Worm (Caenorhabditis elegans) whole organism, late embryonic: ENCODE measurements around the gene C06A1.6.

Source experiments
- F13H6.1 ChIP-seq: sonication (generic microtip); optimal IDR thresholded peaks from 2 replicates; lab custom pipeline; 2016; ENCODE audit warnings: missing genetic modification characterization, missing compliant biosample characterization
- K02D7.2 ChIP-seq: sonication (generic microtip); optimal IDR thresholded peaks from 2 replicates; lab custom pipeline; 2017; ENCODE audit warnings: mild to moderate bottlenecking, missing genetic modification characterization, missing compliant biosample characterization
- T23F11.4 ChIP-seq: fragments of 200-800 bp; sonication (Bioruptor generic); optimal IDR thresholded peaks from 2 replicates; lab custom pipeline; 2018; ENCODE audit warnings: mild to moderate bottlenecking, missing genetic modification characterization, missing compliant biosample characterization
- Y22D7AL.16 ChIP-seq: sonication (generic microtip); optimal IDR thresholded peaks from 2 replicates; lab custom pipeline; 2016; ENCODE audit warnings: missing genetic modification characterization, missing compliant biosample characterization
- ama-1 ChIP-seq: fragments of 150-350 bp; optimal IDR thresholded peaks from 2 replicates; lab custom pipeline; 2014
- ceh-19 ChIP-seq: fragments of 200-800 bp; sonication (Bioruptor generic); optimal IDR thresholded peaks from 2 replicates; lab custom pipeline; 2018; ENCODE audit warnings: mild to moderate bottlenecking, missing genetic modification characterization, missing compliant biosample characterization
- ceh-2 ChIP-seq: sonication (generic microtip); optimal IDR thresholded peaks from 2 replicates; lab custom pipeline; 2016; ENCODE audit warnings: missing genotype, missing genetic modification characterization, missing compliant biosample characterization
- ceh-22 ChIP-seq: sonication (generic microtip); optimal IDR thresholded peaks from 2 replicates; lab custom pipeline; 2017; ENCODE audit warnings: missing biosample characterization, missing genetic modification characterization
- ceh-30 ChIP-seq: fragments of 150-350 bp; optimal IDR thresholded peaks from 2 replicates; lab custom pipeline; 2014; ENCODE audit warnings: missing biosample characterization, missing genetic modification characterization
- ceh-45 ChIP-seq: fragments of 200-800 bp; sonication (Bioruptor generic); IDR thresholded peaks from 2 replicates; pipeline ENCODE4 v1.3.6; 2022; ENCODE audit warnings: missing genetic modification reagents, missing genetic modification characterization, missing compliant biosample characterization
- ceh-48 ChIP-seq: sonication (generic microtip); optimal IDR thresholded peaks from 2 replicates; lab custom pipeline; 2016; ENCODE audit warnings: missing genetic modification characterization, inconsistent platforms, missing compliant biosample characterization
- ceh-9 ChIP-seq: sonication (generic microtip); optimal IDR thresholded peaks from 2 replicates; lab custom pipeline; 2016; ENCODE audit warnings: mild to moderate bottlenecking, missing genetic modification characterization, inconsistent platforms, missing compliant biosample characterization
- dve-1 ChIP-seq: sonication (generic microtip); optimal IDR thresholded peaks from 2 replicates; lab custom pipeline; 2017; ENCODE audit warnings: antibody characterized with exemption, mild to moderate bottlenecking, missing genetic modification characterization, missing compliant biosample characterization
- elt-2 ChIP-seq: sonication (generic microtip); optimal IDR thresholded peaks from 2 replicates; lab custom pipeline; 2016; ENCODE audit warnings: missing genetic modification reagents, missing genetic modification characterization, missing compliant biosample characterization
- elt-4 ChIP-seq: sonication (generic microtip); optimal IDR thresholded peaks from 2 replicates; lab custom pipeline; 2016; ENCODE audit warnings: missing genetic modification characterization, missing compliant biosample characterization
- fkh-6 ChIP-seq: sonication (generic microtip); optimal IDR thresholded peaks from 2 replicates; lab custom pipeline; 2016; ENCODE audit warnings: missing genetic modification characterization, missing compliant biosample characterization
- hlh-13 ChIP-seq: fragments of 200-800 bp; sonication (Bioruptor generic); optimal IDR thresholded peaks from 2 replicates; lab custom pipeline; 2018; ENCODE audit warnings: mild to moderate bottlenecking, missing genetic modification characterization, missing compliant biosample characterization
- hlh-15 ChIP-seq: sonication (generic microtip); optimal IDR thresholded peaks from 2 replicates; lab custom pipeline; 2016; ENCODE audit warnings: missing genetic modification characterization, missing compliant biosample characterization
- hlh-30 ChIP-seq: sonication (generic microtip); optimal IDR thresholded peaks from 2 replicates; lab custom pipeline; 2017; ENCODE audit warnings: antibody characterized with exemption, missing genetic modification characterization, missing compliant biosample characterization; ENCODE audit not compliant: insufficient read depth
- hlh-6 ChIP-seq: sonication (generic microtip); optimal IDR thresholded peaks from 2 replicates; lab custom pipeline; 2016; ENCODE audit warnings: missing genotype, missing genetic modification characterization, missing compliant biosample characterization
- hlh-8 ChIP-seq: sonication (generic microtip); optimal IDR thresholded peaks from 2 replicates; lab custom pipeline; 2016; ENCODE audit warnings: missing genotype, missing genetic modification characterization, missing compliant biosample characterization
- nfya-1 ChIP-seq: sonication (generic microtip); optimal IDR thresholded peaks from 2 replicates; lab custom pipeline; 2017; ENCODE audit warnings: missing genetic modification characterization, mild to moderate bottlenecking, missing compliant biosample characterization, antibody characterized with exemption, moderate library complexity
- nhr-232 ChIP-seq: sonication (generic microtip); optimal IDR thresholded peaks from 2 replicates; lab custom pipeline; 2016; ENCODE audit warnings: missing genetic modification characterization, missing compliant biosample characterization
- npax-4 ChIP-seq: sonication (generic microtip); optimal IDR thresholded peaks from 2 replicates; lab custom pipeline; 2016; ENCODE audit warnings: missing genetic modification characterization, missing compliant biosample characterization
- pag-3 ChIP-seq: sonication (generic microtip); optimal IDR thresholded peaks from 2 replicates; lab custom pipeline; 2016; ENCODE audit warnings: missing compliant biosample characterization, missing genetic modification characterization, borderline replicate concordance
- pha-2 ChIP-seq: sonication (generic microtip); optimal IDR thresholded peaks from 2 replicates; lab custom pipeline; 2017; ENCODE audit warnings: mild to moderate bottlenecking, missing genetic modification characterization, missing compliant biosample characterization
- pqm-1 ChIP-seq: sonication (generic microtip); optimal IDR thresholded peaks from 2 replicates; lab custom pipeline; 2016; ENCODE audit warnings: missing genetic modification characterization, missing compliant biosample characterization
- pros-1 ChIP-seq: fragments of 150-350 bp; optimal IDR thresholded peaks from 2 replicates; lab custom pipeline; 2014; ENCODE audit warnings: missing biosample characterization, missing genetic modification reagents, missing genetic modification characterization
- rnt-1 ChIP-seq: sonication (generic microtip); optimal IDR thresholded peaks from 2 replicates; lab custom pipeline; 2016; ENCODE audit warnings: missing genetic modification characterization, missing compliant biosample characterization
- sox-2 ChIP-seq: fragments of 200-800 bp; sonication (Bioruptor generic); IDR thresholded peaks from 2 replicates; pipeline ENCODE4 v1.3.6; 2022; ENCODE audit warnings: missing genetic modification reagents, missing genetic modification characterization, missing compliant biosample characterization
- syd-9 ChIP-seq: sonication (generic microtip); optimal IDR thresholded peaks from 2 replicates; lab custom pipeline; 2016; ENCODE audit warnings: mild to moderate bottlenecking, missing genetic modification characterization, moderate library complexity, missing compliant biosample characterization
- tbx-7 ChIP-seq: sonication (generic microtip); optimal IDR thresholded peaks from 2 replicates; lab custom pipeline; 2016; ENCODE audit warnings: missing genotype, missing genetic modification characterization, missing compliant biosample characterization
- ttx-3 ChIP-seq: sonication (generic microtip); optimal IDR thresholded peaks from 2 replicates; lab custom pipeline; 2016; ENCODE audit warnings: missing genetic modification reagents, missing genetic modification characterization, missing compliant biosample characterization
- unc-42 ChIP-seq: sonication (generic microtip); optimal IDR thresholded peaks from 2 replicates; lab custom pipeline; 2016; ENCODE audit warnings: missing genotype, missing genetic modification characterization, missing compliant biosample characterization
- unc-86 ChIP-seq: sonication (generic microtip); optimal IDR thresholded peaks from 2 replicates; lab custom pipeline; 2016; ENCODE audit warnings: missing genetic modification characterization, missing compliant biosample characterization
- ztf-16 ChIP-seq: sonication (generic microtip); optimal IDR thresholded peaks from 2 replicates; lab custom pipeline; 2017; ENCODE audit warnings: missing genetic modification characterization, missing compliant biosample characterization

Gene C06A1.6

DNA sequence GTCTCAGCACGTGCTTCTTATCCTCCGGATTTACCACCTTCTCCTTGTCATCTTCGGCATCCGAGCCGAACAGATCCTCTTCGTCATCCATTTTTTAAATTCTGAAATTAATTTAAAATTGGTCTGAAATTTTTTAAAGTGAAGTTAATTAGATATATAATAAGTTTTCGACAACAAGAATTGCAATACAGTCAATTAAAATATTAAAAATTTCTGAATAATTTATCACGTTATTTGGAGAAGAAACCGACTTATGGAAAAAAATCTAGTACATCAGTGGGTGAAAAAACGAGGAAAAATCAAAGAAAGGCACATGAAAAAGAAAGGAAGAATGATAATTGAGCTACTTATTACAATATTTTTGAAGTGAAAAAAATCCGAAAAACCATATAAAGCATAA is 41.0 kb upstream of the C06A1.6 start, which contains the start of gene taf-13:
Gene taf-13 (minus strand): TSS at position 101 of the 400 bp plus-strand sequence.
- TF ChIP-seq hlh-15 (tag; lab: Kevin White, UChicago) = no peak
- TF ChIP-seq pros-1 (tag; lab: Kevin White, UChicago) = no peak
- TF ChIP-seq Y22D7AL.16 (tag; lab: Kevin White, UChicago) = no peak
- no peak for TF ChIP-seq sox-2
- TF ChIP-seq F13H6.1 (tag; lab: Kevin White, UChicago) = no peak
- no peak for TF ChIP-seq pqm-1 (tag; lab: Kevin White, UChicago)
- TF ChIP-seq ceh-22 (tag; lab: Kevin White, UChicago) = no peak
- TF ChIP-seq K02D7.2 = no peak
- no peak for TF ChIP-seq pag-3
- TF ChIP-seq ceh-48 (tag; lab: Kevin White, UChicago) = no peak

DNA sequence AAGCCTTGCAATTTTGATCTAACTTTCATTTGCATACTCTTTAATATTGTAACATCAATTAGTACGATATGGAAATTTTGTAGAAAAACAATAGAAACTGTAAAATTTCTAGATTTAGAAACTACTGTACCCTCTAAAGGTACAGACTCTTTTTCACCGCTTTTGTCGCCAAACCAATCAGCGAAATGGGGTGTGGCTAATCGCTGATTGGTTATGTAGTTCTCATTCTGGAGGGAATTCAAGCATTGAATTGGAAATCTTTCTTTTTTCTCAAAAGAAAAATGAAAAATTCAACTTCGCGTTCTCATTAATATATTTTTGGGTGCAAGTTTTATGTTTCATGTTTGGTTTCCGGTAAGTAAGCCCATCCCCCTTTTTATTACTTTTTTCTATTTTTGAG is 39.1 kb upstream of the C06A1.6 start:
- peak; percentile 63 for TF ChIP-seq nfya-1
- TF ChIP-seq nhr-232 = no peak

DNA sequence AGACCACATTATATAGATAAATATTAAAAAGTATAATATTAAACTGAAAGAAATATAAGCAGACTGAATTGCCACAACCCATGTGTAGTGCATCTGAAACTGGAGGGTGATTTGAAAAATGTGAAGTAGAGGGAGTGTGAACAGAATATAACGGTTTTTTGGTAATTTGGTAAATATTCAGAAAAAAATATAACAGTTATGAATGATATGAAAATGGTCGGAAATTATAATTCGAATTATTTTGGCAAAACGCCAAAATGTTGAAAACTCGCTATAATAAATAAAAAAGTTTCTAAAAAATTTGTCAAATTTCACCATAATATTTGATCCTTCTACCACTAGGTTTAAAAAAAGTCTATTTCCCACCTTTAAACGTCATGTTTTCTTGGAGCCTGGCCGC is 37.7 kb upstream of the C06A1.6 start, which contains the start of gene srv-2:
Gene srv-2 (minus strand): TSS at position 101 of the 400 bp plus-strand sequence.
- TF ChIP-seq pag-3 = no peak

DNA sequence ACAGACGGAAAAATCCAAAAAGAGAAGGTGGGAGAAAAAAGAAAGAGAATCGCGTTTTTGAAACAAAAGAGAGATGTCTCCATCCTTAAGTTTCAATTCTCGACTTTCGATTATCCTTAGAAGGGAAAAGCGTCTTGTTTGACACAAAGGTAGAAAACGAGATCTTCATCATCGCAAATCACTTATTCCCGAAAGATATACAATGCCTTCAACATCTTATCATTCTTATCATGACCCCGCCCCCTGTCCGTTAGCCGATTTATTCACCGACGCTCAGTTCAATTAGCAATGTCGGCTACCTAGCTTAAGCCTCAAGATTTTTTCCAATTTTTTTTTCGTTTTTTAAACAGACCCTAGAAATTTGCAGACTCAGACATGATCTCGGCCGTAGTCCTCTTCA is 34.5 kb upstream of the C06A1.6 start, which contains the start of gene C14A4.9:
Gene C14A4.9 (plus strand): TSS at position 368 of the 400 bp plus-strand sequence.
- TF ChIP-seq ceh-30 (tag; lab: Kevin White, UChicago) (no peak), unc-42 (tag; lab: Kevin White, UChicago) (no peak), pha-2 (tag; lab: Kevin White, UChicago) (no peak), ceh-19 (GFP tag; lab: Kevin White, UChicago) (no peak), hlh-6 (tag; lab: Kevin White, UChicago) (no peak), ama-1 (lab: Kevin White, UChicago) (no peak), pros-1 (tag; lab: Kevin White, UChicago) (no peak), tbx-7 (no peak)

DNA sequence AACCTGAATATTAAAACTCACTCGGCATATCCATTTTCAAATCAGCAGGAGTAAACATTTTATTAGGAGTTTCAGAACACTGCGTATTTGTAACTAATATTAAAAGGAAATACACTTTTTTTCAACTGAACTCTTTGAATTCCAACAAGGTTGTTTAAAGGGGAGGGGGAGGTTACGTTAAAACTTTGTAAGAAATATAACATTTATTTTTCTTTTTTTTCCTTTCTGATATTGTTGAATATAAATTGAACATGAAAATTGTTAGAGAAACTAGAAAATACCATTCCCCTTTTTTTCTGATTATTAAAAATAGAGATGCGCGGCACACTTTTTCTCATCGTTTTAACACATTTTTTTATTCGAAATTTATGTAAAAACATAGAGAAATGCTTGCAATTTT is 33.6 kb upstream of the C06A1.6 start, which contains the start of gene C14A4.8:
Gene C14A4.8 (minus strand): TSS at position 101 of the 400 bp plus-strand sequence.
- TF ChIP-seq unc-86 (no peak), ceh-9 (tag; lab: Kevin White, UChicago) (no peak), dve-1 (tag; lab: Kevin White, UChicago) (no peak), rnt-1 (tag; lab: Kevin White, UChicago) (no peak), fkh-6 (no peak), hlh-30 (tag; lab: Kevin White, UChicago) (no peak)

DNA sequence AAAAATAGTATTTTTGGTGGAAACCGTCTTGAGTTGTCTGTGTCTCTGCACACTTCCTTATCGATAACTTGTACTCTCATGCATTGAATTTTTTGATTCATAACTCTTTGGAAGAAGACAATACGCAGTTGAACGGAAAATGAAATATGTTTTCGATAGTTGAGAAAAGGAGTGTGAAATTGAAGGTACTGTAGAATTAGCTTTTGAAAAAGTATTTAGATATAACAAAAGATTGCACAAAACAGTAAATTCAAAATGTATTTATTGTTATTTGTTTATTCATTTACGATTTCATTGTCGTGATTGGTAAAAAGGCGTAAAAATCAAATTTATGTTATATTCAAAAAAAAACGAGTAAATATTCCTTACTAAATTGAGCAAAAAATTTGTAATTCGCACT is 32.0 kb upstream of the C06A1.6 start, which contains the start of gene C14A4.7:
Gene C14A4.7 (minus strand): TSS at position 101 of the 400 bp plus-strand sequence.
- no peak for TF ChIP-seq pag-3
- TF ChIP-seq ceh-2 (tag; lab: Kevin White, UChicago) = no peak
- TF ChIP-seq elt-2 (tag; lab: Kevin White, UChicago) = no peak
- TF ChIP-seq elt-4 (tag; lab: Kevin White, UChicago) = no peak
- TF ChIP-seq syd-9 (tag; lab: Kevin White, UChicago) = no peak
- TF ChIP-seq hlh-13 (GFP tag; lab: Kevin White, UChicago) = no peak
- no peak for TF ChIP-seq hlh-8 (tag; lab: Kevin White, UChicago)
- TF ChIP-seq pha-2 (tag; lab: Kevin White, UChicago) = no peak
- TF ChIP-seq ztf-16 = no peak
- TF ChIP-seq ceh-45 (GFP tag; lab: Robert Waterston, UW) = no peak
- no peak for TF ChIP-seq T23F11.4 (GFP tag; lab: Kevin White, UChicago)
- no peak for TF ChIP-seq ttx-3 (tag; lab: Kevin White, UChicago)
- no peak for TF ChIP-seq npax-4 (tag; lab: Kevin White, UChicago)
- TF ChIP-seq, all 69 proteins: peak for 0
